Worm (Caenorhabditis elegans) whole organism, L3 larva: ENCODE data around the gene Y60C6A.3.

Source experiments
- elt-2 ChIP-seq: sonication (generic microtip); optimal IDR thresholded peaks from 2 replicates; lab custom pipeline; 2016; ENCODE audit warnings: missing genetic modification reagents, mild to moderate bottlenecking, missing genetic modification characterization, missing compliant biosample characterization
- nhr-237 ChIP-seq: fragments of 150-350 bp; optimal IDR thresholded peaks from 2 replicates; lab custom pipeline; 2014; ENCODE audit warnings: missing biosample characterization, missing genetic modification characterization
- nhr-25 ChIP-seq: sonication (generic microtip); optimal IDR thresholded peaks from 2 replicates; lab custom pipeline; 2017; ENCODE audit warnings: missing biosample characterization, missing genetic modification characterization
- nhr-77 ChIP-seq: fragments of 150-350 bp; optimal IDR thresholded peaks from 2 replicates; lab custom pipeline; 2014; ENCODE audit warnings: missing biosample characterization, missing genetic modification characterization
- pha-4 ChIP-seq: fragments of 150-350 bp; optimal IDR thresholded peaks from 2 replicates; lab custom pipeline; 2014; ENCODE audit warnings: missing biosample characterization, missing genetic modification reagents, missing genetic modification characterization
- pqm-1 ChIP-seq: fragments of 150-350 bp; optimal IDR thresholded peaks from 2 replicates; lab custom pipeline; 2017; ENCODE audit warnings: missing biosample characterization, missing genetic modification characterization, inconsistent platforms

ce11 chrV:4758019-4758418 is 27.6 kb upstream of the Y60C6A.3 start:
- TF ChIP-seq pqm-1 (tag; lab: Kevin White, UChicago) (no peak), elt-2 (no peak), nhr-77 (tag; lab: Kevin White, UChicago) (no peak), nhr-25 (tag; lab: Kevin White, UChicago) (no peak), nhr-237 (tag; lab: Kevin White, UChicago) (no peak), pha-4 (tag; lab: Kevin White, UChicago) (no peak)
